Worm (Caenorhabditis elegans) whole organism, L4 larva: ENCODE results near the gene ocam-1.

Experiments used
- lin-39 ChIP-seq: fragments of 150-350 bp; optimal IDR thresholded peaks from 2 replicates; lab custom pipeline; 2014; ENCODE audit warnings: missing biosample characterization, missing genetic modification reagents, missing genetic modification characterization
- nhr-10 ChIP-seq: fragments of 150-350 bp; optimal IDR thresholded peaks from 2 replicates; lab custom pipeline; 2014; ENCODE audit warnings: missing biosample characterization, missing genetic modification characterization
- nhr-11 ChIP-seq: fragments of 150-350 bp; optimal IDR thresholded peaks from 2 replicates; lab custom pipeline; 2014; ENCODE audit warnings: missing biosample characterization, missing genetic modification characterization

ce11 chrV:14193451-14193850, 25.9 kb upstream of the ocam-1 start, which contains the start of gene atfs-1:
- TF ChIP-seq nhr-10 (no peak), lin-39 (no peak), nhr-11 (tag; lab: Kevin White, UChicago) (no peak)
